Worm (Caenorhabditis elegans): ENCODE results near the gene frpr-16.
"Not testable (repeated sequence)": the region's sequence is repeated elsewhere in the genome, so short reads cannot be mapped to it uniquely, and the experiment has no call there.

Gene frpr-16

ce11 chrII:6008887-6009286 is 22.1 kb downstream of the frpr-16 start, which contains the start of gene ZK84.4:
Gene ZK84.4, minus strand, starts transcription at chrII:6008987.
- TF ChIP-seq nhr-6 (tag; optimal IDR thresholded peaks at IDR 0.05); ztf-4 (tag; optimal IDR thresholded peaks at IDR 0.05); Y55F3AM.14 (GFP tag; optimal IDR thresholded peaks at IDR 0.05): not testable (repeated sequence)

ce11 chrII:6001004-6001403 is 30.0 kb downstream of the frpr-16 start:
- no peak for TF ChIP-seq ceh-16 (tag; optimal IDR thresholded peaks at IDR 0.05)
- TF ChIP-seq nhr-11 (tag; optimal IDR thresholded peaks at IDR 0.05) = no peak
- no peak for TF ChIP-seq egl-27 (tag; optimal IDR thresholded peaks at IDR 0.05)
- TF ChIP-seq gmeb-1 (tag; optimal IDR thresholded peaks at IDR 0.05) = no peak
- TF ChIP-seq F13H6.1 (tag; optimal IDR thresholded peaks at IDR 0.05) = no peak
- no peak for TF ChIP-seq blmp-1 (tag; optimal IDR thresholded peaks at IDR 0.05; ENCODE audit: insufficient read depth)
- TF ChIP-seq nhr-77 (tag; optimal IDR thresholded peaks at IDR 0.05) = no peak
- no peak for TF ChIP-seq nhr-25 (tag; optimal IDR thresholded peaks at IDR 0.05)
- TF ChIP-seq peb-1 (tag; optimal IDR thresholded peaks at IDR 0.05) = no peak
- no peak for TF ChIP-seq ztf-11 (tag; optimal IDR thresholded peaks at IDR 0.05)
- TF ChIP-seq zag-1 (tag; optimal IDR thresholded peaks at IDR 0.05) = no peak
- no peak for TF ChIP-seq lin-13 (GFP tag; optimal IDR thresholded peaks at IDR 0.05)
- TF ChIP-seq ZK546.5 (tag; optimal IDR thresholded peaks at IDR 0.05) = no peak
- TF ChIP-seq unc-62 (GFP tag; optimal IDR thresholded peaks at IDR 0.05) = no peak
- TF ChIP-seq snpc-4 (tag; optimal IDR thresholded peaks at IDR 0.05) = no peak
- TF ChIP-seq skn-1 (tag; optimal IDR thresholded peaks at IDR 0.05) = no peak
- no peak for TF ChIP-seq R02D3.7 (tag; optimal IDR thresholded peaks at IDR 0.05)
- no peak for TF ChIP-seq nhr-237 (tag; optimal IDR thresholded peaks at IDR 0.05)
- no peak for TF ChIP-seq ztf-4 (tag; optimal IDR thresholded peaks at IDR 0.05)
- TF ChIP-seq fos-1 (tag; optimal IDR thresholded peaks at IDR 0.05) = no peak

- TF ChIP-seq unc-39 (tag; optimal IDR thresholded peaks at IDR 0.05) (no peak), R02D3.7 (tag; optimal IDR thresholded peaks at IDR 0.05) (no peak)
Measured at ce11 chrII:6000136-6000535, 30.9 kb downstream of the frpr-16 start, which contains the start of gene ins-6. Gene ins-6, plus strand, starts transcription at chrII:6000436.

- TF ChIP-seq F13H6.1 (tag; optimal IDR thresholded peaks at IDR 0.05) (no peak), mdl-1 (tag; optimal IDR thresholded peaks at IDR 0.05) (no peak), ceh-82 (tag; optimal IDR thresholded peaks at IDR 0.05) (no peak), nhr-10 (tag; optimal IDR thresholded peaks at IDR 0.05) (no peak)
Measured at ce11 chrII:5997257-5997656, 33.7 kb downstream of the frpr-16 start, which contains the start of gene ins-5. Gene ins-5, plus strand, starts transcription at chrII:5997557.

- no peak for TF ChIP-seq snpc-4 (tag; optimal IDR thresholded peaks at IDR 0.05)
- TF ChIP-seq lin-13 (GFP tag; optimal IDR thresholded peaks at IDR 0.05) = no peak
- TF ChIP-seq lin-11 (tag; optimal IDR thresholded peaks at IDR 0.05) = no peak
- no peak for TF ChIP-seq dmd-4 (tag; optimal IDR thresholded peaks at IDR 0.05)
- no peak for TF ChIP-seq alr-1 (tag; optimal IDR thresholded peaks at IDR 0.05)
- no peak for TF ChIP-seq mab-5 (tag; optimal IDR thresholded peaks at IDR 0.05)
- TF ChIP-seq nhr-237 (tag; optimal IDR thresholded peaks at IDR 0.05) = no peak
- no peak for TF ChIP-seq R02D3.7 (tag; optimal IDR thresholded peaks at IDR 0.05)
Measured at ce11 chrII:5996066-5996465, 34.9 kb downstream of the frpr-16 start, which contains the start of gene ins-4. Gene ins-4, plus strand, starts transcription at chrII:5996366.

ce11 chrII:5990668-5991067 is 40.3 kb downstream of the frpr-16 start, which contains the start of gene ins-3:
Gene ins-3, minus strand, starts transcription at chrII:5990768.
- TF ChIP-seq mdl-1 (tag; optimal IDR thresholded peaks at IDR 0.05) = no peak
- no peak for TF ChIP-seq sem-4 (tag; optimal IDR thresholded peaks at IDR 0.05)
- no peak for TF ChIP-seq ama-1 (optimal IDR thresholded peaks at IDR 0.05)
- TF ChIP-seq ceh-16 (tag; optimal IDR thresholded peaks at IDR 0.05) = no peak
- no peak for TF ChIP-seq F13H6.1 (tag; optimal IDR thresholded peaks at IDR 0.05)
- no peak for TF ChIP-seq skn-1 (tag; optimal IDR thresholded peaks at IDR 0.05)
- TF ChIP-seq nhr-25 (tag; optimal IDR thresholded peaks at IDR 0.05) = no peak
- no peak for TF ChIP-seq dmd-4 (tag; optimal IDR thresholded peaks at IDR 0.05)
- no peak for TF ChIP-seq Y55F3AM.14 (GFP tag; optimal IDR thresholded peaks at IDR 0.05)
- TF ChIP-seq nhr-11 (tag; optimal IDR thresholded peaks at IDR 0.05) = no peak
- TF ChIP-seq lin-11 (tag; optimal IDR thresholded peaks at IDR 0.05) = no peak
- TF ChIP-seq nhr-23 (tag; optimal IDR thresholded peaks at IDR 0.05) = no peak
- no peak for TF ChIP-seq mab-5 (tag; optimal IDR thresholded peaks at IDR 0.05)
- no peak for TF ChIP-seq crh-2 (tag; optimal IDR thresholded peaks at IDR 0.05)
- no peak for TF ChIP-seq lin-13 (GFP tag; optimal IDR thresholded peaks at IDR 0.05)
- no peak for TF ChIP-seq zag-1 (tag; optimal IDR thresholded peaks at IDR 0.05)
